Fruit fly (Drosophila melanogaster): ENCODE data around the gene CG33271.

DNA sequence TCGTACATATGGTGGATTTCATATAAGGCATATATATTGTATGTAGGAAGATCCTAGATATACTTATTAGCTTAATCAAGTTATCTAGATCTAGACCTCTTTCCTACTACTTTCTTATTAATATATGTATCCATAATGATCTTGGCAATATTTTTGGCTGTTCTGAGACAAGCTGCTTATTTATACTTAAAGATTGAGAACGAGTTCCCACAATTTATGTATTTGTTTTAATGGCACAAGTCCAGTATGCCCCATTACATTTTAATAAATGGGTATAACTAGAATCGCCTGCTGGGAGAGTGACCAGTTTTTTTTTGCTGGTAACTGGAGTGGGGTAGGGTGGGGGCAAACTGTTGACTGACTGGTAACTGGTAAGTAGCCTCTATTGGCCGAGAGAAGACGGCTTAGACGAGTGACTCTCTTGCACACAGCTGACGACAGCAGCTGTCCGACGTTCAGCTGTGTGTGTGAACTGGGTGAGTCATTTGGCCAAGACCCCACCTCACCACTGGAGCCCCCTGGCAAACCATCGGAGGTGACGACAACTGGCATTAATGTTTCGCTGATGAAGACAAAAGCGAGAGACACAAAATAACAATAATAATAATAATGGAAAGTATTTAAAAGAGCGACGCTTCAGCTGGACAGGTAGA, 40.4 kb downstream of the CG33271 start:
- no peak for TF ChIP-seq CG8478 (optimal IDR thresholded peaks at IDR 0.05)
- no peak for TF ChIP-seq CTCF (optimal IDR thresholded peaks at IDR 0.05)
